Worm (Caenorhabditis elegans): ENCODE data around the gene Y53F4B.23.

Y53F4B.23 gene

DNA sequence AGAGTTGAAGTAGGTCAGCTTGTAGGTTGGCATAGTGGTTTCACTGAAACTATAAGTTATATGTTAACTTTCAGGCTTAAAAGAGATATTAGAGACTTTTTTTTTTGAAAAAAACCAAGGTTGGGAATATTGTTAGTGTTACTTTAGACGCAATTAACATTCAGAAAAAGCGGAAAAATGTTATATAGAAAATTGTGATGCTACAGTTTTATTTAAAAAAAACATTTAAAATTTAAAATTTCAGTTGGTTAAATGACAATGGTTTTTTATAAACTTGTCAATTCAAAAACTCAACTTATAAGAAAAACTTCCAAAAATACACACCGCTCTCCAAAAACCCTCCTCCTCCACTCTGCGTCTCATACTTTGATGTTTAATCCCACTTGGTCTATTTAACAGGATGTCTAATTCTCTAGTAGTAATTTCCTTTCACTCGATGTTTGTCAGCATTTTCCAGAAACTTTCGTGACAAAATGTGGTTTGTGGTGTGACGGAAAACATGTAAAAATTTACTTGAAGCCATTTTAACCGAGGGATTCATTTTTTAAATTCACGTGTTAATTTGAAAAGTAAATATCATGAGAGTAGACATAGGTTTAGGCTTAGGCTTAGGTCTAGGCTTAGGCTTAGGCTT lies 50.7 kb downstream of the Y53F4B.23 start, which contains the start of gene gst-31:
gst-31 (minus strand) TSS at position 51 of the 634 bp plus-strand sequence.
- TF ChIP-seq madf-9 (GFP tag; conservative IDR thresholded peaks at IDR 0.05) (no peak), aha-1 (tag) (peak; percentile 70), egl-43 (GFP tag; IDR thresholded peaks at IDR 0.05) (no peak)

- TF ChIP-seq Y105C5A.15 (GFP tag; IDR thresholded peaks at IDR 0.05) (no peak), madf-5 (GFP tag; IDR thresholded peaks at IDR 0.05) (no peak), zip-2 (tag; optimal IDR thresholded peaks at IDR 0.05) (no peak), D1046.2 (GFP tag; IDR thresholded peaks at IDR 0.05) (no peak), ceh-28 (tag; optimal IDR thresholded peaks at IDR 0.05) (no peak), gei-8 (GFP tag; optimal IDR thresholded peaks at IDR 0.05) (no peak), nhr-48 (tag; optimal IDR thresholded peaks at IDR 0.05) (no peak), nhr-25 (tag; optimal IDR thresholded peaks at IDR 0.05; ENCODE audit: borderline replicate concordance, insufficient read depth) (no peak)
Measured at ce11 chrII:15175643-15176042, 51.3 kb downstream of the Y53F4B.23 start, which contains the start of gene Y53F4B.36. TSS of gene Y53F4B.36 (plus strand) at chrII:15175943.
